Worm (Caenorhabditis elegans): ENCODE measurements around the gene C35A11.2.

Gene C35A11.2

ce11 chrV:5408223-5408622, 22.1 kb downstream of the C35A11.2 start, which contains the start of gene C25A6.1:
Gene C25A6.1 (plus strand): TSS chrV:5408523.
- TF ChIP-seq dao-5 (tag; optimal IDR thresholded peaks at IDR 0.05) (no peak), W03F9.2 (tag; optimal IDR thresholded peaks at IDR 0.05) (no peak), him-1 (tag; optimal IDR thresholded peaks at IDR 0.05) (no peak)

DNA sequence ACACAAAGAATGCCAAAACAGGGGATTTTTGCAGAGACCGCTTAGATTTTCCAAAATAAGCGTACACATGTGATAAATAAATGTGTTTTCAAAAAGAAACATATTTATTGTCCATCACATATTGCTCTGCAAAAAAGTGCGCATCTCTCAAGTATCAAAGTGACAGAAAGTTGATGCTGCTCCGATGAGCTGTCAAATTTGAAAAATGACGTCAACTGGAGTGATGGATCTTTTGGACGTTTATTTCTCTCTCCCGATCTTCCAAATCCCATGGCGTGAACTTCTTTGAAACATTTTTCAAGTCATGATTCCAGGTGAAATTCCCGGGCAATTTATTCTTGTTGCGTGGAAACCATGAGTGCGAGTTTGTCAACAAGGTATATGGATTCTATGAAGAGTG, 22.8 kb downstream of the C35A11.2 start:
- TF ChIP-seq him-1 (tag; optimal IDR thresholded peaks at IDR 0.05), result no peak
- no peak for TF ChIP-seq W03F9.2 (tag; optimal IDR thresholded peaks at IDR 0.05)
- no peak for TF ChIP-seq dao-5 (tag; optimal IDR thresholded peaks at IDR 0.05)

DNA sequence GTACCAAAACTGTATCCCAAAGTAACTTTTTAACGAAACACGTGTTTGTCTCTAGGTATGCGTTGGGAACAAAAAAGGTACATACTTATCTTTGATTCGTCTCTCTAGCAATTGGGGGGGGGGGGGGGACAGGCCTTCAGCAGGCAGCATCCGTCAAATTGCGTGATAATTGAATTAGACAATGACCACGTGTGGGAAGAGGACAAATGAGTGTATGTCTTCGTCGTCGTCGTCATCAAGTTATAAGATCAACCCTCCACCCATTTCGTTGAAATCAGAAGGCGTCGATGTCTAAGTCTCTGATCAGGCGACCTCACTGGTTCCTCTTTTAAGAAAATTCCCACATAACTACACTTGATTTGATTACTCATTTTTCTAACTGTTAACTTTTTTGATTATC, 24.6 kb downstream of the C35A11.2 start, which contains the start of gene F08F3.4:
F08F3.4 (plus strand) TSS at position 277 of the 400 bp plus-strand sequence.
- TF ChIP-seq him-1 (tag; optimal IDR thresholded peaks at IDR 0.05), result no peak
- TF ChIP-seq dao-5 (tag; optimal IDR thresholded peaks at IDR 0.05), result no peak
- no peak for TF ChIP-seq W03F9.2 (tag; optimal IDR thresholded peaks at IDR 0.05)

DNA sequence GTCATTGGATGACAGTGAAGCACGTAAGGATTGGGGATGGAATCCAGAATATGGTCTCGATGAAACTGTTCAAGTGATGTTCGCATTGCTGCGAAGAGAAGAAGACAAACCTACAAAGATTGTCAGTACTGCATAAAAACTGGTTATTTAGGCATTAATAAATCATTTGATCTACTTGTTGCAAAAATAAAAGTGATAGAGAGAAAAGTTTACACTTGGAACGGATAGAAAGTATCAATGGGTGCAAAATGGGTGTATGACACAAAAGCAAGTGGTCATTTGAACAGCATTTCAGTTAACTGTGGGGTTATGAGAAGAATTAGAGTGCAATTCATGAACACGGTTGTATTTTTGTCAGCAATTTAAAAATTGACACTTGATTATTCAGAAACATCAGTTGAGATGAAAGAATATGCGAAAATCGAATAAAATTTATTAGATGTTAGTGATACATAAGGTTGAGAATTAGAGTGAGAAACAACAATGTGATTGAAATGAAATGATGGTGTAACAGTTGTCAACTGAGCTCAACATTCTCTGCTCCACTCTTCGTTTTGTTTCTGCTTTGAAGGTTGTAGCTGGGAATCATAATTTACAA, 26.8 kb downstream of the C35A11.2 start, which contains the start of gene F08F3.10:
F08F3.10 (plus strand) TSS at position 548 of the 598 bp plus-strand sequence.
- TF ChIP-seq dao-5 (tag; optimal IDR thresholded peaks at IDR 0.05), result no peak
- no peak for TF ChIP-seq him-1 (tag; optimal IDR thresholded peaks at IDR 0.05)
- no peak for TF ChIP-seq W03F9.2 (tag; optimal IDR thresholded peaks at IDR 0.05)

- TF ChIP-seq him-1 (tag; optimal IDR thresholded peaks at IDR 0.05), result no peak
- no peak for TF ChIP-seq dao-5 (tag; optimal IDR thresholded peaks at IDR 0.05)
- TF ChIP-seq W03F9.2 (tag; optimal IDR thresholded peaks at IDR 0.05), result no peak
Measured at ce11 chrV:5419915-5420314, 33.8 kb downstream of the C35A11.2 start, which contains the start of gene F08F3.6. Gene F08F3.6 (minus strand): TSS chrV:5420067.

DNA sequence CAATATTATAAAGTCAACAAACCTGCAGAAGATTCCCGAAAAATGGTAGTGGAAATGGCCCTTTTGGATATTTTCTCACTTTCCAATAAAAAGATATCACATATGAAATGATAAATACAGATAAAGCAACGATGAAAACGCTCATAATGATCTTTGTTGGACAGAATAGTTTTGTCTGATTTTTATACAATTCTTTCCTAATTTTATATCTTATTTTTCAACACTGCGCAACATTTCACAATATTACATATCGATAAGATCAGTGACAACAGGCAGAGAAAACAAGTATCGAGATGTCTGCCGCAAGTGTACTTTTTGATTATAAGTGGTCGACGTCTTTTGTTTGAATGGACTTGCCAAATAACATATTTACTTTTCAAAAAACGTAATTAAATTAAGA, 37.0 kb downstream of the C35A11.2 start, which contains the start of gene cyp-14A5:
cyp-14A5 (minus strand) TSS at position 163 of the 400 bp plus-strand sequence.
- TF ChIP-seq W03F9.2 (tag; optimal IDR thresholded peaks at IDR 0.05) (no peak), him-1 (tag; optimal IDR thresholded peaks at IDR 0.05) (no peak), dao-5 (tag; optimal IDR thresholded peaks at IDR 0.05) (no peak)

DNA sequence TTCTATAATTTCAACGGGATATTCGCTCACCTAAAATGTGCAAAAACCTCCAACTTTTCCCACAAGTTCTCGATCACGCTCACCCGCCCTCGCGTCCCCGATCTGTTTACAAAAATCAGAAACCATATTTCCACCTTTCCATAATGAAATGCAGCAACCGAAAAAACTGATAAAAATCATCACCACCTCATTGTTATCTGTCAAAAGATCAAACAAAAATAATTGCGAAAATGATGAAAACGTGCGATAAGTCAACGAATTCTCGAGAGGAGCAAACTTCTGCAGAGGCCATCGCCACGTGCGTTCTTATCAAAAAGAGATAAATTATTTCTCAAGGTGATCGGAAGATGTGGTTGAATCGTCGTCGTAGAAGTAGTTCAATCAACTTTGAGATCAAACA, 38.9 kb downstream of the C35A11.2 start:
- TF ChIP-seq dao-5 (tag; optimal IDR thresholded peaks at IDR 0.05) (no peak), him-1 (tag; optimal IDR thresholded peaks at IDR 0.05) (no peak), W03F9.2 (tag; optimal IDR thresholded peaks at IDR 0.05) (no peak)

- TF ChIP-seq W03F9.2 (tag; optimal IDR thresholded peaks at IDR 0.05), result no peak
Measured at ce11 chrV:5426337-5426736, 40.2 kb downstream of the C35A11.2 start.

DNA sequence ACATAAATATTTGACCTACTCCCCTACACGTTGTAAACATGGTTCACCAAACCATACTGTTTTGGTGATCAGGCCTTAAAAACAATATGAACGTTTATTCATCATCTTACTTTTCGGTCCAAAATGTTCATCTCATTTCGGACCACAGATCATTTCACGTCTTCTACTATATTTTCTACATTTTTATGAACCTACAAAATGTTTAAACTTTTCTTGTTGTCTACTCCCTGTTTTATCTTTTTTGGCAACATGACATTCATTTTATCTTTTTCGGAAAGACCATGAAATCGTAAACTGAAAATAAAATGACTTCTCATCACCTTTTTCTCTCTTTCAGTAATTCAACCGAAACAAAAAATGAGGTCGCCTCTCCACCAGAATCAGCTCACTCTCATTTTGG, 41.8 kb downstream of the C35A11.2 start, which contains the start of gene rhr-1:
rhr-1 (plus strand) TSS at position 301 of the 400 bp plus-strand sequence.
- no peak for TF ChIP-seq dao-5 (tag; optimal IDR thresholded peaks at IDR 0.05)
- TF ChIP-seq him-1 (tag; optimal IDR thresholded peaks at IDR 0.05), result no peak
- no peak for TF ChIP-seq W03F9.2 (tag; optimal IDR thresholded peaks at IDR 0.05)

DNA sequence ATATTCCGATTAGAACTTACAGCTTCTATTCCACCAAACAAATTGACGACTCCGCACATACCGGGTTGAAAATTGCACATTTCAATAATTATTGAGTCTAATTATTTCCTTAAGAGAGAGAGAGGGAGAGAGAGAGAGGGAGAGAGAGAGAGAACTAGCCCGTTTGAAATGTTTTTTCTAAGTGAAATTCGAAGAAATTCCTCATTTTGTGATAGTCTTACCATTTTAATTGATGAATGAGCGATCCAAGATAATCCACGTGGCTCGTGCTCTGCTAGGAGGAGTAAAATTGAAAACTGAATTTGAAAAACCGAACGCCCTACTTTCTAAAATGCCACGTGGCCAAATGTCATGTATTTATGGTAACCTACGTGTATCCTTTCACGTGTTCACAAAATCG, 46.4 kb downstream of the C35A11.2 start, which contains the start of gene F08F3.8:
F08F3.8 (minus strand) TSS at position 101 of the 400 bp plus-strand sequence.
- no peak for TF ChIP-seq him-1 (tag; optimal IDR thresholded peaks at IDR 0.05)
- TF ChIP-seq dao-5 (tag; optimal IDR thresholded peaks at IDR 0.05), result no peak
- TF ChIP-seq W03F9.2 (tag; optimal IDR thresholded peaks at IDR 0.05), result no peak

DNA sequence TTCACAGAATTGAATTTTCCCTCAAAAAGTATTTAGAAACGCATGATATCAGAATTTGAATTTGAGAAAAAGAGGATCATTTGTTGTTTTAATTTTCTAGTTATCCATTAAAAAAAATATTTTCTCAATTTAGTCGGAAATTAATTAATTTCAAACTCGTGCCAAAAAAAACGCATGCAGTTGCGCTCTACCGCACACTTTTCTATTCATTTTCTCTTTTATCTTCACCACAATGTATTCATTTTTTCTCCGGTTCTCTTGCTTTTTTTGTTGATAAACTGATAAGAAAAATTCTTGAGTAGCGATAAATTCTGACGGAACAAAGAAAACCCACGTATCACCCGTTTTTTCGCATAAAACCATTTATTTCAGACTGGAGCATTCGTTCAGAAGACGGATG, 46.9 kb downstream of the C35A11.2 start, which contains the start of gene acl-6:
acl-6 (plus strand) TSS at position 367 of the 400 bp plus-strand sequence.
- TF ChIP-seq him-1 (tag; optimal IDR thresholded peaks at IDR 0.05), result no peak
- peak; percentile 58 for TF ChIP-seq W03F9.2 (tag; optimal IDR thresholded peaks at IDR 0.05)
- no peak for TF ChIP-seq dao-5 (tag; optimal IDR thresholded peaks at IDR 0.05)

All from whole organism, L4/young adult.